Fruit fly (Drosophila melanogaster): ENCODE measurements around the gene xit.

Gene xit

dm6 chrX:6855366-6856200 lies 34.8 kb downstream of the xit start (continued):
- TF ChIP-seq CG7357 (GFP tag; IDR thresholded peaks at IDR 0.05) (peak; percentile 56; the same call in 2 of the 3 replicates), Dfd (GFP tag; optimal IDR thresholded peaks at IDR 0.05) (no peak), CG6272 (GFP tag; IDR thresholded peaks at IDR 0.05) (0 out of 2 replicates have a peak, but pooled peaks have one; percentile 14), CG10462 (GFP tag; optimal IDR thresholded peaks at IDR 0.05) (peak; percentile 62), CG34224 (GFP tag; IDR thresholded peaks at IDR 0.05; ENCODE audit: partially characterized antibody) (no peak), tap (tag; optimal IDR thresholded peaks at IDR 0.05) (peak; percentile 72), nmo (GFP tag; optimal IDR thresholded peaks at IDR 0.05) (peak; percentile 97), CG17186 (GFP tag; optimal IDR thresholded peaks at IDR 0.05) (no peak), CG14860 (GFP tag; IDR thresholded peaks at IDR 0.05; ENCODE audit: partially characterized antibody) (no peak), CG3726 (GFP tag; IDR thresholded peaks at IDR 0.05) (no peak), dmrt11E (tag; optimal IDR thresholded peaks at IDR 0.05) (peak; percentile 90), trh (GFP tag; optimal IDR thresholded peaks at IDR 0.05) (peak; percentile 68), CG15011 (GFP tag; optimal IDR thresholded peaks at IDR 0.05) (peak; percentile 34), lov (optimal IDR thresholded peaks at IDR 0.05) (no peak), lov (GFP tag; IDR thresholded peaks at IDR 0.05) (no peak), ash1 (GFP tag; optimal IDR thresholded peaks at IDR 0.05) (peak; percentile 84), E2f2 (GFP tag; IDR thresholded peaks at IDR 0.05) (peak; percentile 74), CG10959 (GFP tag; IDR thresholded peaks at IDR 0.05) (no peak), Ssrp (tag; optimal IDR thresholded peaks at IDR 0.05) (peak; percentile 95), CG4328 (GFP tag; optimal IDR thresholded peaks at IDR 0.05) (peak; percentile 45), Camta (GFP tag; optimal IDR thresholded peaks at IDR 0.05) (peak; percentile 84), Atf6 (GFP tag; IDR thresholded peaks at IDR 0.05) (peak; percentile 84), CG4404 (GFP tag; IDR thresholded peaks at IDR 0.05) (peak; percentile 22; the same call in 1 of the 2 replicates), hth (optimal IDR thresholded peaks at IDR 0.05) (no peak), sim (GFP tag; IDR thresholded peaks at IDR 0.05) (peak; percentile 18; the same call in 1 of the 2 replicates), zen (tag; optimal IDR thresholded peaks at IDR 0.05) (peak; percentile 40), sqz (GFP tag; optimal IDR thresholded peaks at IDR 0.05) (peak; percentile 93), B-H2 (GFP tag; optimal IDR thresholded peaks at IDR 0.05) (peak; percentile 14), pan (optimal IDR thresholded peaks at IDR 0.05) (no peak), pan (GFP tag; optimal IDR thresholded peaks at IDR 0.05 in 1 of 2, IDR thresholded peaks at IDR 0.05 in 1 of 2) (peak in 1 of 2 experiments; percentile 61), CG15601 (tag; optimal IDR thresholded peaks at IDR 0.05) (peak; percentile 92), Mad (GFP tag; optimal IDR thresholded peaks at IDR 0.05) (peak; percentile 75)

dm6 chrX:6856332-6856995 lies 35.6 kb downstream of the xit start:
- TF ChIP-seq CG14710 (tag; optimal IDR thresholded peaks at IDR 0.05) (peak; percentile 28), CG12769 (tag; optimal IDR thresholded peaks at IDR 0.05) (peak; percentile 46), ci (GFP tag; IDR thresholded peaks at IDR 0.05) (peak; percentile 79), CG7839 (tag; optimal IDR thresholded peaks at IDR 0.05) (peak; percentile 82), Ada2b (GFP tag; IDR thresholded peaks at IDR 0.05) (peak; percentile 75), btn (GFP tag; optimal IDR thresholded peaks at IDR 0.05) (no peak), inv (GFP tag; IDR thresholded peaks at IDR 0.05; ENCODE audit: partially characterized antibody) (no peak), Ravus (GFP tag; IDR thresholded peaks at IDR 0.05) (peak; percentile 33), CG18011 (GFP tag; optimal IDR thresholded peaks at IDR 0.05) (no peak), CG6765 (GFP tag; optimal IDR thresholded peaks at IDR 0.05) (no peak), CG16863 (GFP tag; optimal IDR thresholded peaks at IDR 0.05) (no peak), CG33213 (GFP tag; optimal IDR thresholded peaks at IDR 0.05) (no peak), corto (GFP tag; optimal IDR thresholded peaks at IDR 0.05) (no peak), lmd (GFP tag; IDR thresholded peaks at IDR 0.05) (peak; percentile 81), sug (tag; optimal IDR thresholded peaks at IDR 0.05) (peak; percentile 10), ro (GFP tag; IDR thresholded peaks at IDR 0.05) (no peak), Antp (GFP tag; optimal IDR thresholded peaks at IDR 0.05) (no peak), CG14667 (GFP tag; IDR thresholded peaks at IDR 0.05) (peak; percentile 61)
